Worm (Caenorhabditis elegans): Measurements from ENCODE around the gene nrde-1.

ce11 chrIII:3730475-3730874 is 17.2 kb downstream of the nrde-1 start, which contains the start of gene F34D10.8:
- TF ChIP-seq unc-62 (GFP tag; optimal IDR thresholded peaks at IDR 0.05) (no peak), lsy-2 (tag; optimal IDR thresholded peaks at IDR 0.05) (no peak), blmp-1 (tag; optimal IDR thresholded peaks at IDR 0.05) (no peak), unc-39 (tag; optimal IDR thresholded peaks at IDR 0.05) (no peak), ztf-11 (tag; optimal IDR thresholded peaks at IDR 0.05) (no peak), ham-2 (GFP tag; optimal IDR thresholded peaks at IDR 0.05) (no peak), ceh-83 (GFP tag; optimal IDR thresholded peaks at IDR 0.05) (no peak), nhr-76 (tag; optimal IDR thresholded peaks at IDR 0.05) (no peak), sptf-1 (tag; optimal IDR thresholded peaks at IDR 0.05) (no peak), elt-3 (tag; optimal IDR thresholded peaks at IDR 0.05) (no peak)

Data from whole organism, mixed stage, embryonic.